Worm (Caenorhabditis elegans) whole organism, mixed stage, embryonic: ENCODE measurements around the gene rbbp-5.

ENCODE experiments used
- M03D4.4 ChIP-seq: sonication (generic microtip); optimal IDR thresholded peaks from 2 replicates; lab custom pipeline; 2017; ENCODE audit warnings: mild to moderate bottlenecking, missing genetic modification characterization, missing compliant biosample characterization
- bed-3 ChIP-seq: fragments of 200-800 bp; sonication (Bioruptor generic); optimal IDR thresholded peaks from 3 replicates; lab custom pipeline; 2018; ENCODE audit warnings: mild to moderate bottlenecking, missing genetic modification characterization, moderate library complexity, missing compliant biosample characterization
- blmp-1 ChIP-seq: fragments of 150-350 bp; optimal IDR thresholded peaks from 2 replicates; lab custom pipeline; 2014; ENCODE audit warnings: missing biosample characterization, missing genetic modification characterization
- ceh-43 ChIP-seq: fragments of 200-800 bp; sonication (Bioruptor generic); optimal IDR thresholded peaks from 2 replicates; lab custom pipeline; 2018; ENCODE audit warnings: mild to moderate bottlenecking, missing genetic modification characterization, moderate library complexity, missing compliant biosample characterization
- ceh-83 ChIP-seq: fragments of 200-800 bp; sonication (Bioruptor generic); optimal IDR thresholded peaks from 2 replicates; lab custom pipeline; 2018; ENCODE audit warnings: mild to moderate bottlenecking, missing genetic modification characterization, missing compliant biosample characterization
- ces-1 ChIP-seq: fragments of 150-350 bp; optimal IDR thresholded peaks from 2 replicates; lab custom pipeline; 2014; ENCODE audit warnings: missing biosample characterization, missing genetic modification reagents, missing genetic modification characterization
- drap-1 ChIP-seq: fragments of 200-800 bp; sonication (Bioruptor generic); optimal IDR thresholded peaks from 3 replicates; lab custom pipeline; 2018; ENCODE audit warnings: mild to moderate bottlenecking, missing genetic modification characterization, missing compliant biosample characterization
- elt-1 ChIP-seq: sonication (generic microtip); optimal IDR thresholded peaks from 2 replicates; lab custom pipeline; 2017; ENCODE audit warnings: missing genetic modification characterization, mild to moderate bottlenecking, missing compliant biosample characterization, antibody characterized with exemption, moderate library complexity, borderline replicate concordance; ENCODE audit not compliant: insufficient read depth
- elt-3 ChIP-seq: fragments of 150-350 bp; optimal IDR thresholded peaks from 2 replicates; lab custom pipeline; 2014; ENCODE audit warnings: missing biosample characterization, missing genetic modification characterization
- flh-1 ChIP-seq: fragments of 200-800 bp; sonication (Bioruptor generic); optimal IDR thresholded peaks from 2 replicates; lab custom pipeline; 2018; ENCODE audit warnings: mild to moderate bottlenecking, missing genetic modification characterization, moderate library complexity, missing compliant biosample characterization
- ham-2 ChIP-seq: fragments of 200-800 bp; sonication (Bioruptor generic); optimal IDR thresholded peaks from 2 replicates; lab custom pipeline; 2018; ENCODE audit warnings: mild to moderate bottlenecking, missing genetic modification characterization, missing compliant biosample characterization
- hlh-1 ChIP-seq: fragments of 150-350 bp; optimal IDR thresholded peaks from 2 replicates; lab custom pipeline; 2014; ENCODE audit warnings: missing biosample characterization, missing genetic modification reagents, missing genetic modification characterization
- lin-13 ChIP-seq: fragments of 150-350 bp; optimal IDR thresholded peaks from 2 replicates; lab custom pipeline; 2014; ENCODE audit warnings: missing biosample characterization, missing genetic modification characterization
- lin-32 ChIP-seq: fragments of 200-800 bp; sonication (Bioruptor generic); optimal IDR thresholded peaks from 2 replicates; lab custom pipeline; 2018; ENCODE audit warnings: mild to moderate bottlenecking, missing genetic modification characterization, missing compliant biosample characterization
- lsy-2 ChIP-seq: fragments of 150-350 bp; optimal IDR thresholded peaks from 2 replicates; lab custom pipeline; 2014; ENCODE audit warnings: missing biosample characterization, missing genetic modification characterization
- mab-5 ChIP-seq: fragments of 150-350 bp; optimal IDR thresholded peaks from 2 replicates; lab custom pipeline; 2014; ENCODE audit warnings: missing biosample characterization, missing genetic modification characterization
- mep-1 ChIP-seq: fragments of 150-350 bp; optimal IDR thresholded peaks from 2 replicates; lab custom pipeline; 2017; ENCODE audit warnings: missing biosample characterization, missing genetic modification reagents, missing genetic modification characterization, inconsistent platforms
- mls-2 ChIP-seq: sonication (generic microtip); optimal IDR thresholded peaks from 2 replicates; lab custom pipeline; 2016; ENCODE audit warnings: mild to moderate bottlenecking, missing genetic modification characterization, moderate library complexity, missing compliant biosample characterization
- nhr-2 ChIP-seq: fragments of 150-350 bp; optimal IDR thresholded peaks from 2 replicates; lab custom pipeline; 2014; ENCODE audit warnings: missing biosample characterization, missing genetic modification characterization
- nhr-237 ChIP-seq: fragments of 150-350 bp; optimal IDR thresholded peaks from 2 replicates; lab custom pipeline; 2014; ENCODE audit warnings: missing biosample characterization, missing genetic modification characterization
- nhr-28 ChIP-seq: fragments of 150-350 bp; optimal IDR thresholded peaks from 2 replicates; lab custom pipeline; 2014; ENCODE audit warnings: missing biosample characterization, missing genetic modification characterization
- nhr-76 ChIP-seq: sonication (generic microtip); optimal IDR thresholded peaks from 2 replicates; lab custom pipeline; 2017; ENCODE audit warnings: missing biosample characterization, missing genetic modification characterization
- pha-4 ChIP-seq: fragments of 150-350 bp; optimal IDR thresholded peaks from 2 replicates; lab custom pipeline; 2018; ENCODE audit warnings: missing biosample characterization, missing genetic modification reagents, missing genetic modification characterization
- sem-2 ChIP-seq: fragments of 200-800 bp; sonication (Bioruptor generic); optimal IDR thresholded peaks from 2 replicates; lab custom pipeline; 2018; ENCODE audit warnings: mild to moderate bottlenecking, missing genetic modification characterization, missing compliant biosample characterization
- snpc-4 ChIP-seq: fragments of 150-350 bp; optimal IDR thresholded peaks from 2 replicates; lab custom pipeline; 2014; ENCODE audit warnings: missing biosample characterization, missing genetic modification characterization
- sptf-1 ChIP-seq: sonication (generic microtip); optimal IDR thresholded peaks from 2 replicates; lab custom pipeline; 2017; ENCODE audit warnings: mild to moderate bottlenecking, missing genetic modification characterization, moderate library complexity, missing compliant biosample characterization
- tbx-8 ChIP-seq: fragments of 200-800 bp; sonication (Bioruptor generic); optimal IDR thresholded peaks from 2 replicates; lab custom pipeline; 2018; ENCODE audit warnings: mild to moderate bottlenecking, missing genetic modification characterization, moderate library complexity, missing compliant biosample characterization
- unc-120 ChIP-seq: sonication (generic microtip); optimal IDR thresholded peaks from 2 replicates; lab custom pipeline; 2017; ENCODE audit warnings: missing genetic modification characterization, missing compliant biosample characterization; ENCODE audit not compliant: poor library complexity, severe bottlenecking
- unc-62 ChIP-seq: fragments of 150-350 bp; optimal IDR thresholded peaks from 2 replicates; lab custom pipeline; 2014; ENCODE audit warnings: missing biosample characterization, missing genetic modification reagents, missing genetic modification characterization
- zip-8 ChIP-seq: fragments of 150-350 bp; optimal IDR thresholded peaks from 2 replicates; lab custom pipeline; 2014; ENCODE audit warnings: missing biosample characterization, missing genetic modification characterization
- ztf-11 ChIP-seq: fragments of 150-350 bp; optimal IDR thresholded peaks from 2 replicates; lab custom pipeline; 2014; ENCODE audit warnings: missing biosample characterization, missing genetic modification characterization

rbbp-5 gene

DNA sequence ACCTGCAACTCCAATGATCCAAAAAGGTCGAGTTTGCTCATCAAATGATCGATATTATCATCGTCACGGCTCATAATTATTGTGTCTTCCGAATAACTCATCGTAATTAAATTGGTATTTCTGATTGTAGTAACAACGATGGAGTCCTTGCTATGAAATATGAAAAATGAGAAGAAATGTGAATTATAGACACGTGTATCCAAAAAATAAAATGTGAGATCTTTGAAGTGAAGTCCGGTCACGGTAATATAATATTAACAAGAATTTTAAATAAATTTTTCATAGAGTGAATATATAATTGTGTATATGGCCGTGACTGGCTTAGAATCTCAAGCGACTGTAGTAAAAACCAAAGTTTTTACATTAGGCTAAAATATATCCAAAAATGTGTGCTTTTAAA is 30.6 kb upstream of the rbbp-5 start, which contains the start of gene H12I13.1:
Gene H12I13.1, minus strand, starts transcription at position 101 of the 400 bp plus-strand sequence.
- TF ChIP-seq ham-2 = no peak
- no peak for TF ChIP-seq mep-1 (tag; lab: Kevin White, UChicago)
- TF ChIP-seq nhr-237 (tag; lab: Kevin White, UChicago) = no peak
- TF ChIP-seq ztf-11 = no peak
- TF ChIP-seq snpc-4 = no peak
- TF ChIP-seq tbx-8 (GFP tag; lab: Kevin White, UChicago) = no peak
- no peak for TF ChIP-seq mab-5 (tag; lab: Kevin White, UChicago)
- TF ChIP-seq, all 35 proteins: peak for 0

DNA sequence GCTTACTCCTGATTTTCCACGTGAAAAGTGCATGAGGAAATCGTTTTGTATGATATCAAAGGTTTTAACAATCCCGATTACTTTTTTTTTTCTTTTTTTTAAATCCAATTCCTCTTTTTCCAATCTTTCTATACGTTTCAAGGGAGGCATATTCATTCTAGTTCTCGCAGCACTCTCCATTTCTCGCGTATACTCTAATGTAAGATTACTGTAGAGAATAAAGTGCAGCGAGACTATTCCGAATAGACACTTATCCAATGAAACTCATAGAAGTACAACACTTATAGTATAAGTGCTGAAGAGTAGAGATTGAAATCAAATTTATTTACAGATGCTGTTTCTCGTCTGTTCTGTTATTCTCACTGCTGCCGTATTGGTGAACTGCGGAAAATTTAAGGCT is 20.0 kb upstream of the rbbp-5 start, which contains the start of gene H12I13.6:
Gene H12I13.6, plus strand, starts transcription at position 301 of the 400 bp plus-strand sequence.
- TF ChIP-seq elt-1 (tag; lab: Kevin White, UChicago) = no peak
- TF ChIP-seq bed-3 (GFP tag; lab: Kevin White, UChicago) = no peak
- no peak for TF ChIP-seq blmp-1 (tag; lab: Kevin White, UChicago)
- TF ChIP-seq hlh-1 (tag; lab: Kevin White, UChicago) = no peak
- TF ChIP-seq sptf-1 (tag; lab: Kevin White, UChicago) = no peak
- no peak for TF ChIP-seq nhr-2 (tag; lab: Kevin White, UChicago)
- TF ChIP-seq lsy-2 (tag; lab: Kevin White, UChicago) = no peak
- no peak for TF ChIP-seq nhr-237 (tag; lab: Kevin White, UChicago)
- no peak for TF ChIP-seq M03D4.4 (tag; lab: Kevin White, UChicago)
- TF ChIP-seq, all 35 proteins: peak for 0

DNA sequence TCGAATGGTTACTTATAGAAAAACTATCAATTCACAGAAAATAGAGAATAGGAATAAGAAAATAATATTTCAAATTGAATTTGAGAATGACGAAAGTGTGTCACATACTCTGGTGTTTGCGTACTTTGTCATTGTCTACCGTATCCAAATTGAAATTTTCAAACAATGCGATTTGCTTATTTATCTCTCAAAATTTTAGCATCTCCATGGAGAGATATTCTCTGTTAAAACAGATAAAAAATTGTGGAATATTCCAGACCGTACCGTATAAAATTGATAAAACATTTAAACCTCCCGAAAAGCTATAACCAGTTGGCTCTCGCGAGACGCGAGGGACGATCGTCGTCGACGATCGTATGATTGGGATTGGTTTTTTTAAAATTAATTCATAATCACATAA is 16.9 kb upstream of the rbbp-5 start, which contains the start of gene fbf-1:
Gene fbf-1, minus strand, starts transcription at position 101 of the 400 bp plus-strand sequence.
- TF ChIP-seq sptf-1 (tag; lab: Kevin White, UChicago) = no peak
- no peak for TF ChIP-seq lin-13 (tag; lab: Kevin White, UChicago)
- TF ChIP-seq blmp-1 (tag; lab: Kevin White, UChicago) = no peak
- TF ChIP-seq ceh-43 = no peak
- TF ChIP-seq snpc-4 = no peak
- TF ChIP-seq ztf-11 = no peak
- no peak for TF ChIP-seq lsy-2 (tag; lab: Kevin White, UChicago)
- TF ChIP-seq mls-2 = no peak
- no peak for TF ChIP-seq nhr-237 (tag; lab: Kevin White, UChicago)
- TF ChIP-seq ces-1 (GFP tag; lab: Kevin White, UChicago) = no peak

DNA sequence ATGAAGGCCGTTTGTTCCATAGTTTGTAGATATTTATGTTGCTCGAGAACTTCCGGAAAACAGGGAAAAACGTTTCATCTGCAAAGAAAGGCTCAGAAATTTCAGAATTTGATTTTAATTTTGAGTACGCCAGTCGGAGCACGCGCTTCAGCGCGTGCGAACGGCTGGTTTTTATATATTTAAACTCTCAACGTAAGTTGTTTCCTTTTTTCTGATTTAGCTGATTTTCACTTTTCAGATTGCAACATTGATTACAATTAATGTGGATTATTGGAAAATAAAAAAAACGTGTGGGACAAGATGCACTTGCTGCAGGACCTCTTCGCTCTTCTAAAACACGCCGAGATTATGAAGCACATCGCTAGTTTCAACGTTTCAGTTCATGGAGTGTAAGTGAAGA is 15.0 kb upstream of the rbbp-5 start, which contains the start of gene F21H12.3:
Gene F21H12.3, plus strand, starts transcription at position 301 of the 400 bp plus-strand sequence.
- TF ChIP-seq lin-13 (tag; lab: Kevin White, UChicago) (no peak), ztf-11 (no peak)

DNA sequence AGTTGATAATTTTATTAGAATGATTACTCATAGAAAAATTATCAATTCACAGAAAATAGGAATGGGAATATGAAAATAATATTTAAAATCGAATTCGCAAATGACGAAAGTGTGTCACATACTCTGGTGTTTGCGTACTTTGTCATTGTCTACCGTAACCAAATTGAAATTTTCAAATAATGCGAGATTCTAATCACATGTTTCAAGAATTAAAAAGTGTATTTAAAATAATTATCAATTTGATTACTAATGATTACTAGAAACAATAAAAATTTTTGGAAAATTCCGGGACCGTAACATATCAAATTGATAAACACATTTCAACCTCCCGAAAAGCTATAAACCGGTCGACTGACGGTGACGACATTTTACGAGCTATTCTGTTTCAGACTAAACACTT is 6.2 kb upstream of the rbbp-5 start, which contains the start of the genes fbf-2 and nspg-3:
Gene fbf-2, minus strand, starts transcription at position 101 of the 400 bp plus-strand sequence.
Gene nspg-3, plus strand, starts transcription at position 388 of the 400 bp plus-strand sequence.
- TF ChIP-seq hlh-1 (tag; lab: Kevin White, UChicago) (no peak), mls-2 (no peak), flh-1 (GFP tag; lab: Kevin White, UChicago) (no peak), zip-8 (tag; lab: Kevin White, UChicago) (no peak), nhr-76 (tag; lab: Kevin White, UChicago) (no peak), unc-62 (GFP tag; lab: Kevin White, UChicago) (no peak), ceh-83 (GFP tag; lab: Kevin White, UChicago) (no peak)

DNA sequence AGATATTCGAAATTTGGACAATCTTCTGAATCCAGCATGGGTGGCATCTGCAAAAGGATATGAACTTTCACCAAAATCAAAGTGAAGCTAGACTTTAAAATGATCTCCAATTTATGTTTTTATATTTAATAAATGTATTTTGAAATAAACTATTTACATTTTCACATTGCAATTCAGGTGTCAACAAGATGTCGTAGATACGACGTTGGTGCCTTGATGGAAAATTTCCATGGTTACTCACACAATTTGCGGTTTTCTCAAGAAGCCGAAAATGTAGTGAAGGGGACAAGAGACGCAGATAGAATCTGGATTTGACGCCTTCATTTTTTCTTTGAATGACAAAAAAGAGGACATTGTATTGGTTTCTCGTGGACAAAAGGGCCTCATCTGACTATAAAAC is 1.9 kb downstream of the rbbp-5 start, which contains the start of gene rgs-3:
Gene rgs-3, plus strand, starts transcription at position 301 of the 400 bp plus-strand sequence.
- TF ChIP-seq sptf-1 (tag; lab: Kevin White, UChicago) = no peak
- no peak for TF ChIP-seq mab-5 (tag; lab: Kevin White, UChicago)
- TF ChIP-seq tbx-8 (GFP tag; lab: Kevin White, UChicago) = no peak
- no peak for TF ChIP-seq pha-4
- TF ChIP-seq lin-32 (GFP tag; lab: Kevin White, UChicago) = no peak
- no peak for TF ChIP-seq sem-2
- TF ChIP-seq drap-1 (GFP tag; lab: Kevin White, UChicago) = no peak
- TF ChIP-seq ztf-11 = no peak
- TF ChIP-seq bed-3 (GFP tag; lab: Kevin White, UChicago) = no peak
- TF ChIP-seq elt-3 (tag; lab: Kevin White, UChicago) = no peak
- no peak for TF ChIP-seq ces-1 (GFP tag; lab: Kevin White, UChicago)
- no peak for TF ChIP-seq unc-120 (tag; lab: Kevin White, UChicago)
- TF ChIP-seq mep-1 (tag; lab: Kevin White, UChicago) = no peak
- TF ChIP-seq elt-1 (tag; lab: Kevin White, UChicago) = no peak
- TF ChIP-seq nhr-28 (tag; lab: Kevin White, UChicago) = no peak
- TF ChIP-seq hlh-1 (tag; lab: Kevin White, UChicago) = no peak
- no peak for TF ChIP-seq flh-1 (GFP tag; lab: Kevin White, UChicago)
- TF ChIP-seq ceh-83 (GFP tag; lab: Kevin White, UChicago) = no peak
